Worm (Caenorhabditis elegans): Measurements from ENCODE around the gene srz-104.

ce11 chrIV:16310103-16310502 lies 13.4 kb upstream of the srz-104 start:
- TF ChIP-seq ref-1 (GFP tag; conservative IDR thresholded peaks at IDR 0.05) (no peak), ztf-23 (GFP tag; IDR thresholded peaks at IDR 0.05) (no peak)

All from whole organism, midembryonic.